Worm (Caenorhabditis elegans) whole organism, midembryonic: ENCODE measurements around the gene ZC13.1.

Experiments used
- cog-1 ChIP-seq: sonication (generic microtip); optimal IDR thresholded peaks from 2 replicates; lab custom pipeline; 2016; ENCODE audit warnings: missing genetic modification characterization, missing compliant biosample characterization
- klf-2 ChIP-seq: fragments of 200-800 bp; sonication (Bioruptor generic); conservative IDR thresholded peaks from 2 replicates; pipeline ENCODE4 v1.3.6; 2022; ENCODE audit warnings: missing genetic modification reagents, missing genetic modification characterization, missing compliant biosample characterization
- tab-1 ChIP-seq: fragments of 200-800 bp; sonication (Bioruptor generic); IDR thresholded peaks from 2 replicates; pipeline ENCODE4 v1.3.6; 2022; ENCODE audit warnings: missing genetic modification characterization, missing compliant biosample characterization

- TF ChIP-seq tab-1: no peak
- no peak for TF ChIP-seq cog-1 (tag; lab: Kevin White, UChicago)
- TF ChIP-seq klf-2 (GFP tag; lab: Robert Waterston, UW): no peak
Observed at ce11 chrX:915510-915909, 38.5 kb downstream of the ZC13.1 start, which contains the start of gene sel-12.
